Fruit fly (Drosophila melanogaster): ENCODE measurements around the gene Pdss2.
A peak's percentile ranks its signal among the peaks of the same experiment; 100 is the strongest.

The Pdss2 gene

dm6 chr3L:20991373-20991772 is 36.3 kb upstream of the Pdss2 start, which contains the start of gene CG12984:
CG12984 (plus strand) TSS chr3L:20991673.
- TF ChIP-seq CG8301 (tag; optimal IDR thresholded peaks at IDR 0.05) (no peak), CG32121 (GFP tag; IDR thresholded peaks at IDR 0.05) (no peak), Pif1A (GFP tag; optimal IDR thresholded peaks at IDR 0.05) (no peak), CG17806 (tag; optimal IDR thresholded peaks at IDR 0.05) (no peak), gl (tag; optimal IDR thresholded peaks at IDR 0.05) (no peak), rn (GFP tag; IDR thresholded peaks at IDR 0.05) (no peak), CG12605 (GFP tag; IDR thresholded peaks at IDR 0.05) (no peak), CG8159 (tag; optimal IDR thresholded peaks at IDR 0.05) (no peak), CG9948 (tag; optimal IDR thresholded peaks at IDR 0.05) (no peak), D1 (tag; optimal IDR thresholded peaks at IDR 0.05) (no peak), EcR (GFP tag; optimal IDR thresholded peaks at IDR 0.05) (no peak), CG10348 (GFP tag; IDR thresholded peaks at IDR 0.05) (no peak), CG34367 (tag; optimal IDR thresholded peaks at IDR 0.05) (no peak), CG13204 (GFP tag; optimal IDR thresholded peaks at IDR 0.05) (no peak)

DNA sequence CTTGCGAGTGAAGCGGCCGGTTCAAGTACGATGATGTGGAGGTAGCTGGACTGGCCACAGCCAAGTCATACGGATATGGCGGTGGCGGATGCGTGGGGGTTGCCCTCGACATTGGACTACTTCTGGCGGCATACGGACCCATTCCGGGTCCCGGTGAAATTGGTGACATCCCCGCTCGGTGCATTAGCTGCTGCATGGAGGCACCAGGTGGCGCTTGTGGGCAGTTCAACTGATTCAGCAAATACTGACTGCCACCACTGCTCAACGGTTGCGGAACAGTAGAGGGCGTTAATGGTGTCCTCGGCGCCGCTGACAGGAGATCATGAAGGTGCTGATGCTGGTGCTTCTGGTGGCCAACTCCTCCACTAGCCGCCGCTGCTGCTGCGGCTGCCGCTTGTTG is 28.1 kb upstream of the Pdss2 start:
- TF ChIP-seq D1 (tag; optimal IDR thresholded peaks at IDR 0.05) (no peak), CG32121 (GFP tag; IDR thresholded peaks at IDR 0.05) (no peak), gl (tag; optimal IDR thresholded peaks at IDR 0.05) (no peak), Ets98B (GFP tag; IDR thresholded peaks at IDR 0.05) (no peak), CG34367 (tag; optimal IDR thresholded peaks at IDR 0.05) (no peak), CG10348 (GFP tag; IDR thresholded peaks at IDR 0.05) (no peak), CG8301 (tag; optimal IDR thresholded peaks at IDR 0.05) (no peak), Pif1B (GFP tag; optimal IDR thresholded peaks at IDR 0.05) (no peak), rn (GFP tag; IDR thresholded peaks at IDR 0.05) (no peak), CG9948 (tag; optimal IDR thresholded peaks at IDR 0.05) (no peak), Snoo (tag; optimal IDR thresholded peaks at IDR 0.05) (no peak), Pif1A (GFP tag; optimal IDR thresholded peaks at IDR 0.05) (no peak)

DNA sequence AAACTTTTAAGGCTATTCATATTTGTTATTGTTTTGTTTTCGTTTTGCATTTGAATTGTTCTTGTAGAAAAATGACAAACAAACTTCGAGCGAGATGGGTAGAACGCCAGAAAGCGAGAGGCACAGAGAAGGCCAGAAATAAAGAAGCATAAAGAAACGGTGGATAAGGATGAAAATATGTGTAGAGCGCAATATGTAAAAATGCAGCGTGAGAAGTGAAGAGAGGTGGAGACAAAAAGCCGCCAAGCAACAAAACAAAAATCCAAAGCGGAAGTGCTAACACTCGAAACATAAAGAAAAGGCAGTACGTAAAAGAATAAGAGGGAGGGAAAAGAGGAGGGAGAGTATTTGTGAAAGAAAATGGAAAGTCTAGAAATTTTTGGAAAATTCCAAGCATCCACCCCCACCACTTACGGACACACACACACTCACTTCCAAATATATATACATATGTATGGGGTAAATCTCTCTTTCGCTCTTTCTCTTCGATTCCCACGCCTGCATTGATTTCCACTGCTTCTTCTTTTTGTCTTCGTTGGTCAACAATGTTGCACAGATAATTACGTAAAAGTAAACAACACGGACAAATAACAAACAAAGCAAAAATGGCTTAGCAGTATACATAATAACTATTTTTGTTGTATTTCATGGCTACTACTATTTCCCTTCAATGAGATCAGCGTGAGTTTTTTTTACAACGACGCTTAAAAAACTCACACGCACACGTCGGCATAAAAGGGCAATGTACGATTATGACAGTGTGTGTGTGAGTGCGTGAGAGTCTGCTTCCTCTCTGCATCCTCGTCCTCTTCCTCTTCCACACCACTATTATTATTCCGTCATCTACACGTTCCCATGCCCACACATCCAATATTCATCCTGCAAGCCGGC is 20.1 kb upstream of the Pdss2 start:
- TF ChIP-seq EcR (GFP tag; optimal IDR thresholded peaks at IDR 0.05) (peak; percentile 98), rn (GFP tag; IDR thresholded peaks at IDR 0.05) (no peak), CG10348 (GFP tag; IDR thresholded peaks at IDR 0.05) (no peak), D1 (tag; optimal IDR thresholded peaks at IDR 0.05) (peak; percentile 19)

- TF ChIP-seq CG4496 (GFP tag; IDR thresholded peaks at IDR 0.05) (no peak), D1 (tag; optimal IDR thresholded peaks at IDR 0.05) (peak; percentile 24), CG9948 (tag; optimal IDR thresholded peaks at IDR 0.05) (peak; percentile 13), Ets98B (GFP tag; IDR thresholded peaks at IDR 0.05) (no peak)
Measured at dm6 chr3L:21008255-21008815, 19.4 kb upstream of the Pdss2 start.

DNA sequence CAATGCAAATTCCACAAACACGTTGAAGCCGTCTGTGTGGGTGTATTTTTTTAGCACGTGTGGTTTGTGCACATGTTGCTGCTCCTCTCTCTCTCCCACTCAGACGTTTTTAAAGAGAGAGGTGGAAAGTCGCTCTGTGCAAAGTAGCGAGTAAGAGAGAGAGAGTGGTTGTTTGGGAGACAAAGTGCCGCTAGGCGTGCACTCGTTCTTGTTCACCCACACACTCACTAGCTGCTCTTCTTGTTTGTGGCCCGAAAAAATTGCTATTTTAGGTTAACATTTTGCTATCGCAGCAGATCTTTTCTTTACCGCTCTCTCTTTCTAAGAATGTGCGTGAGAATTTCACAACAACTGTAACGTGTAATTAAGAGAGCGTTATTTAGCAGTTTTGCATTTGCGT is 18.8 kb upstream of the Pdss2 start:
- TF ChIP-seq Pif1A (GFP tag; optimal IDR thresholded peaks at IDR 0.05), result no peak
- TF ChIP-seq Ets98B (GFP tag; IDR thresholded peaks at IDR 0.05), result peak; percentile 37; the same call in 1 of the 2 replicates
- 0 out of 2 replicates have a peak, but pooled peaks have one; percentile 56 for TF ChIP-seq CG12605 (GFP tag; IDR thresholded peaks at IDR 0.05)
- TF ChIP-seq CG10348 (GFP tag; IDR thresholded peaks at IDR 0.05), result no peak
- no peak for TF ChIP-seq CG17806 (tag; optimal IDR thresholded peaks at IDR 0.05)
- no peak for TF ChIP-seq gl (tag; optimal IDR thresholded peaks at IDR 0.05)
- no peak for TF ChIP-seq CG13204 (GFP tag; optimal IDR thresholded peaks at IDR 0.05)
- TF ChIP-seq CG8301 (tag; optimal IDR thresholded peaks at IDR 0.05), result no peak
- TF ChIP-seq rn (GFP tag; IDR thresholded peaks at IDR 0.05), result no peak
- TF ChIP-seq Pif1B (GFP tag; optimal IDR thresholded peaks at IDR 0.05), result peak; percentile 25
- no peak for TF ChIP-seq CG14655 (GFP tag; optimal IDR thresholded peaks at IDR 0.05)
- peak; percentile 39 for TF ChIP-seq EcR (GFP tag; optimal IDR thresholded peaks at IDR 0.05)
- TF ChIP-seq CG4496 (GFP tag; IDR thresholded peaks at IDR 0.05), result 0 out of 3 replicates have a peak, but pooled peaks have one; percentile 7

DNA sequence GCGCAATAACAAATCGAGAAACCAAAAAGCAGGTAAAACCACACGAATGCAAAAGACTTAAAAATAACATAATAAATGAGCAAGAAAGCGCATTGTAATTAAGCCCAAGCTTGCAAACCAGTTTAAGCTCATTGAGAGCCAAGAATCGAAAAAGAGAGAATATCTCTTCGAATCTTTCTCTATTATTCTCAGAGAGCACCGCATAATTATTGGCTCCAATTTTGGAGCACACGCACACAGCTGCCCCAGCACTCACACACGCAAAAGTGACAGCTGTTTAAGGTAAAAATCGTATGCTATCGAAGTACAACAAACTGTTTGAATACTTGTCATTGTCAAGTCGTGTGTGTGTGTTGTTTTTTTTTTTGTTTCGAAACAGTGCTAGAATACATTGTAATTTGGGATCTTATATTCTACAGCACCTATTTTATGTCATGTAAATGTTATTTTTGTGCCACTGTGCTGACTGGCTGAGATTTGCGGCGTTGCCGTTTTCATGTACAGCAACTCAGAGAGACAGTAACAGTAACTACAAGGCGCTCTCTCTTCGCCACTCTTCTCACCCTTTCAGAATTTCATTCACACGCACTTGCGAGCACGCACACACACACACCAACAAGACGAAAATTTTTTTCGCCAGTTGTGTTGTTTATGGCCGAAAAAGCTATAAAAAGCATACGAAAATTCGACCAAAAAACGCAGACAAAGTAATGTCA is 18.2 kb upstream of the Pdss2 start:
- TF ChIP-seq Pif1B (GFP tag; optimal IDR thresholded peaks at IDR 0.05) (peak; percentile 91), CG13204 (GFP tag; optimal IDR thresholded peaks at IDR 0.05) (peak; percentile 8), CG8301 (tag; optimal IDR thresholded peaks at IDR 0.05) (peak; percentile 73), EcR (GFP tag; optimal IDR thresholded peaks at IDR 0.05) (peak; percentile 7), CG15710 (tag; optimal IDR thresholded peaks at IDR 0.05) (peak; percentile 52), Snoo (tag; optimal IDR thresholded peaks at IDR 0.05) (peak; percentile 66), CG10348 (GFP tag; IDR thresholded peaks at IDR 0.05) (no peak), CG12605 (GFP tag; IDR thresholded peaks at IDR 0.05) (peak; percentile 77), rn (GFP tag; IDR thresholded peaks at IDR 0.05) (peak; percentile 75), CG14655 (GFP tag; optimal IDR thresholded peaks at IDR 0.05) (peak; percentile 79), CG8159 (tag; optimal IDR thresholded peaks at IDR 0.05) (peak; percentile 68), CG9948 (tag; optimal IDR thresholded peaks at IDR 0.05) (peak; percentile 61), gl (tag; optimal IDR thresholded peaks at IDR 0.05) (peak; percentile 12), CG17806 (tag; optimal IDR thresholded peaks at IDR 0.05) (peak; percentile 66), Ets98B (GFP tag; IDR thresholded peaks at IDR 0.05) (peak; percentile 83), CG32121 (GFP tag; IDR thresholded peaks at IDR 0.05) (peak; percentile 63), Pif1A (GFP tag; optimal IDR thresholded peaks at IDR 0.05) (peak; percentile 90), fd96Ca (GFP tag; IDR thresholded peaks at IDR 0.05) (peak; percentile 89), CG4496 (GFP tag; IDR thresholded peaks at IDR 0.05) (peak; percentile 88), D1 (tag; optimal IDR thresholded peaks at IDR 0.05) (peak; percentile 39), CG34367 (tag; optimal IDR thresholded peaks at IDR 0.05) (peak; percentile 36)

Data from whole organism, pupa.